Worm (Caenorhabditis elegans): ENCODE measurements around the gene Y66D12A.16.
A peak's percentile ranks its signal among the peaks of the same experiment; 100 is the strongest.

Y66D12A.16 gene

DNA sequence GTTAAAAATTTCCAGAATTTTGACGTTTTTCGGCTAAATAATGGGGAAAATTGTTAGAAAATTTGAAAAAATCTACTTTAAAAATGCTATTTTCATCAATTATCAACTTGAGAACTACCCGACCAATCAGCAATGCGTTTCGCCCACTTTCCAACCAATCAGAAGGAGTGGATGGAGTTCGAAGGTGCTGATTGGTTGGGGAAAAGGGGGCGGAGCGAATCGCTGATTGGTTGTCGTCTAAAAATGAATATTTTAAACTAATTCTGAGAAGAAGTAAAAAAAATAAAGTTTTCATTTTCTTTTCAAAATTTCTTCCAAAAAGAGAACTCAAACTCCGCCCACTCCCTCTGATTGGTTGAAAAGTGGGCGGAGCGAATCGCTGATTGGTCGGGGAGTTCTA, 33.1 kb upstream of the Y66D12A.16 start:
- TF ChIP-seq klf-2 (GFP tag; conservative IDR thresholded peaks at IDR 0.05) (no peak), flt-1 (GFP tag; IDR thresholded peaks at IDR 0.05) (no peak), tab-1 (GFP tag; IDR thresholded peaks at IDR 0.05) (no peak), ztf-23 (GFP tag; IDR thresholded peaks at IDR 0.05) (no peak), cog-1 (tag; optimal IDR thresholded peaks at IDR 0.05) (no peak), T22C8.4 (GFP tag; IDR thresholded peaks at IDR 0.05) (no peak), med-1 (GFP tag; optimal IDR thresholded peaks at IDR 0.05; ENCODE audit: insufficient read depth) (no peak), ztf-29 (GFP tag; IDR thresholded peaks at IDR 0.05) (no peak)

ce11 chrIII:11492489-11492888, 30.9 kb upstream of the Y66D12A.16 start:
- TF ChIP-seq tab-1 (GFP tag; IDR thresholded peaks at IDR 0.05): no peak

DNA sequence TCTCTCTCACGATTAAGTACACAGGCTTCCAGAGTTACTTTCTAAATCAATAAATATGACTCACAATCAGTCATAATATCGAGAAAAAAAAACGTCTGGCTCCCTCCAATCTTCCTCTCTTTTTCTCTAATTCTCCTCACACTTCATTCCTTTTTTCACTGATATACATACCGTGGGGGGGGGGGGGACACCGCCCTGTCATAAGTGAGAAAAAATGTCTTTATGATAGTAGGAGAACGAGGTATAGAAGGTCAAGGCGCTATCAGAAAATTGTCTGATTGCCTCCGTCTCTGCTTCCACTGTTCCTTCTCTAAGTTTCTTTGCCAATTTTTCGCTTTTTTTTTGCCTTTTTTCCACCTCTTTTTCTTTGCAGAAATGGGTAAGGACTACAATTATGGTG, 26.9 kb upstream of the Y66D12A.16 start, which contains the start of gene Y66D12A.24:
Y66D12A.24 (plus strand) TSS at position 370 of the 400 bp plus-strand sequence.
- no peak for TF ChIP-seq ref-1 (GFP tag; conservative IDR thresholded peaks at IDR 0.05)

DNA sequence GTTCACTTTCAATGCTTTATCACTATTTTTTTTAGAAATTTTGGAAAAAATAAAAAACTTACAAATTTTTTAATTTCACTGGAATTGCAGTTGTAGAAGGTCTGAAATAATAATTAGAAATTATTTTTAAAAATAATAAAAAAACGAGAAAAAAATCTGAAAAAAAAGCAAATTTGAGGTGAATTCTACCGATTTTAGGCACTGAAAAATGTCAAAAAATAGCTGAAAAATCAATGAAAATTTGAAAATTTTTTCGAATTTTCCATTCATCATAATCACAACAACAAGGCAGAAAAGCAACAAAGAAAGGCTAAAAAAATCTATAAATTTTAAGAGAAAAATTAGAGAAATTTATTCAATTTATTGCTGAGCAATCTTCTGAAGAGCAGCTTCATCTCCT, 22.7 kb upstream of the Y66D12A.16 start, which contains the start of gene nars-2:
nars-2 (minus strand) TSS at position 101 of the 400 bp plus-strand sequence.
- TF ChIP-seq med-1 (GFP tag; optimal IDR thresholded peaks at IDR 0.05; ENCODE audit: insufficient read depth) (no peak), cog-1 (tag; optimal IDR thresholded peaks at IDR 0.05) (no peak), ref-1 (GFP tag; conservative IDR thresholded peaks at IDR 0.05) (no peak), ztf-29 (GFP tag; IDR thresholded peaks at IDR 0.05) (no peak), T22C8.4 (GFP tag; IDR thresholded peaks at IDR 0.05) (no peak), tab-1 (GFP tag; IDR thresholded peaks at IDR 0.05) (no peak), ztf-23 (GFP tag; IDR thresholded peaks at IDR 0.05) (no peak), klf-2 (GFP tag; conservative IDR thresholded peaks at IDR 0.05) (no peak), flt-1 (GFP tag; IDR thresholded peaks at IDR 0.05) (no peak)

DNA sequence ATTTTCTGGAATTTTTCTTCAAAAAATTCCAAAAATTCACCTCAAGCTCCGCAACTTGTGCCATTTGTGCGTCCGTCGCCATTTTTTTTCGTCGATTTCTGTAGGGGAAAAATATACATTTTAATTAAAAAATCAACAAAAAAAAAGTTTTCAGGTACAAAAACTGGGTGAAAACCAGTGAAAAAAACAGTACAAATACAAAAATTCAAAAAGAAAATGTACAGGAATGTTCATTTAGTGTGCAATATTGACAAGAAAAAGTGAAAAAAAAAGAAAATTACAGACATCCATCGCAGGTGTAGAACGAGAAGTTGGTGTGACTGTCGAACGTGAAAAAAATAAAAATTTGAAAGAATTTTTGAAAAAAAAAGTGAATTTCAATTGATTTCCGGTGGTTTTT, 20.6 kb upstream of the Y66D12A.16 start, which contains the start of gene tin-10:
tin-10 (minus strand) TSS at position 101 of the 400 bp plus-strand sequence.
- TF ChIP-seq med-1 (GFP tag; optimal IDR thresholded peaks at IDR 0.05; ENCODE audit: insufficient read depth) (no peak), ztf-29 (GFP tag; IDR thresholded peaks at IDR 0.05) (no peak), cog-1 (tag; optimal IDR thresholded peaks at IDR 0.05) (no peak), flt-1 (GFP tag; IDR thresholded peaks at IDR 0.05) (no peak), tab-1 (GFP tag; IDR thresholded peaks at IDR 0.05) (no peak), T22C8.4 (GFP tag; IDR thresholded peaks at IDR 0.05) (no peak), ztf-23 (GFP tag; IDR thresholded peaks at IDR 0.05) (no peak), klf-2 (GFP tag; conservative IDR thresholded peaks at IDR 0.05) (no peak), ref-1 (GFP tag; conservative IDR thresholded peaks at IDR 0.05) (no peak)

ce11 chrIII:11505213-11505612, 18.1 kb upstream of the Y66D12A.16 start, which contains the start of the genes Y66D12A.21 and spe-6:
TSS of gene Y66D12A.21 (minus strand) at chrIII:11505302.
TSS of gene spe-6 (plus strand) at chrIII:11505488.
- TF ChIP-seq ztf-29 (GFP tag; IDR thresholded peaks at IDR 0.05) (no peak), flt-1 (GFP tag; IDR thresholded peaks at IDR 0.05) (no peak), ztf-23 (GFP tag; IDR thresholded peaks at IDR 0.05) (no peak), med-1 (GFP tag; optimal IDR thresholded peaks at IDR 0.05; ENCODE audit: insufficient read depth) (no peak), tab-1 (GFP tag; IDR thresholded peaks at IDR 0.05) (no peak)

DNA sequence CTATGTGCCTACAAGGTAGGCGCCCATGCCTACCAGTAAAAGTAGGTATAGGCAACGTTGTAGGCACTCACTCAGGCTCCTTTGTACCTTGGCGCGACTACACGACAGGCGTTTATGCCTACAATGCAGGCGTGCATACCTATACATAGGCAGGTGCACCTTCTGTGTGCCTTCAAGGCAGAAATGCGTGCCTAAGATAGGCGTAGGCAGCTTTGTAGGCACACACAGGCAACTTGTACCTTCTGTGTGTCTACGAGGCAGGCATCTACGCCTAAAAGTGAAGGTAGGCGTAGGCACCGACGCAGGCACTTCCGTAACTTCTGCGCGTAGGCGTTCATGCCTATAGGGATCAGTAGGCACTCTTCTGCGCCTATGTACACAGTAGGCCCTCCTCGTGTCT, 17.7 kb upstream of the Y66D12A.16 start:
- TF ChIP-seq ztf-29 (GFP tag; IDR thresholded peaks at IDR 0.05) (0 out of 2 replicates have a peak, but pooled peaks have one; percentile 36), ztf-23 (GFP tag; IDR thresholded peaks at IDR 0.05) (no peak)

- TF ChIP-seq cog-1 (tag; optimal IDR thresholded peaks at IDR 0.05) (no peak), ztf-29 (GFP tag; IDR thresholded peaks at IDR 0.05) (no peak)
These were observed 14.5 kb upstream of the Y66D12A.16 start, which contains the start of gene Y66D12A.19 for ce11 chrIII:11508816-11509215. TSS of gene Y66D12A.19 (plus strand) at chrIII:11509081.

DNA sequence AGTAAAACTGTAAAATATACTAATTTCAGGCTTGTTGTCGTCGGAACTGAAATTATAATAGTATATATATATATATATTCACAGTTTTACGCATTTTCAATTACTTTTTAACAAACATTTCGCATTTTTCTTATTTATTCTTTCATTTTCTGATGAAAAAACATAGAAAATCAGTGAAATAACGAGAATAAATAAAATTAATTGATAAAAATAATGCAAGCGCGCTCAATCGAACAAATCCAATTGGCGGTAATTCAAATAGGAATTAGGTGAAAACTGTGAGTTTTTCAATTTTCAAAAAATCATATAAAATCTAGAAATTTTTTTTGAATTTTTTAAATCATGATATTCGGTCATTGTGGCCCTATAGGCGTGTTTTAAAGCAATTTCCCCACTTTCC, 13.2 kb upstream of the Y66D12A.16 start:
- TF ChIP-seq ztf-29 (GFP tag; IDR thresholded peaks at IDR 0.05) (no peak), klf-2 (GFP tag; conservative IDR thresholded peaks at IDR 0.05) (no peak), ztf-23 (GFP tag; IDR thresholded peaks at IDR 0.05) (no peak), ref-1 (GFP tag; conservative IDR thresholded peaks at IDR 0.05) (no peak), T22C8.4 (GFP tag; IDR thresholded peaks at IDR 0.05) (no peak), flt-1 (GFP tag; IDR thresholded peaks at IDR 0.05) (no peak), tab-1 (GFP tag; IDR thresholded peaks at IDR 0.05) (no peak), cog-1 (tag; optimal IDR thresholded peaks at IDR 0.05) (no peak), med-1 (GFP tag; optimal IDR thresholded peaks at IDR 0.05; ENCODE audit: insufficient read depth) (no peak)

DNA sequence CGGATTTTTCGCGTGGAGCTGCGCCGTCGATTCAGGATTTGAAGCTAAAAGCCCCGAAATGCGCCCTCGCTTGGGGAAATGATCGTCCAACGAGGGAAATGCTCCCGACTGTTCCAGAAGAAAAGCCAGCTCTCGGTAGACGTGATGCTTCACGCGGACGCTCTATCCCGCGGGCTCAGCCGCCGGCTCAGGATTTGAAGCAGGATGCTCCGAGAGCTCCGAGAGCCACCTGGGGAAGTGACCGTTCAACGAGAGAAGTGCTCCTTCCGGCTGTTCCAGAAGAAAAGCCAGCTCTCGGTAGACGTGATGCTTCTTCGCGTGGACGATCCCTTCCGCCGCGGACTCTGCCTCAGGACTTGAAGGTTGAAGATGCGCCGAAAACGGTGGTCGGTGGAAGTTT, 12.5 kb upstream of the Y66D12A.16 start:
- TF ChIP-seq cog-1 (tag; optimal IDR thresholded peaks at IDR 0.05) (no peak), T22C8.4 (GFP tag; IDR thresholded peaks at IDR 0.05) (no peak), tab-1 (GFP tag; IDR thresholded peaks at IDR 0.05) (no peak), ref-1 (GFP tag; conservative IDR thresholded peaks at IDR 0.05) (no peak), flt-1 (GFP tag; IDR thresholded peaks at IDR 0.05) (no peak), ztf-29 (GFP tag; IDR thresholded peaks at IDR 0.05) (no peak), klf-2 (GFP tag; conservative IDR thresholded peaks at IDR 0.05) (no peak), med-1 (GFP tag; optimal IDR thresholded peaks at IDR 0.05; ENCODE audit: insufficient read depth) (no peak)

DNA sequence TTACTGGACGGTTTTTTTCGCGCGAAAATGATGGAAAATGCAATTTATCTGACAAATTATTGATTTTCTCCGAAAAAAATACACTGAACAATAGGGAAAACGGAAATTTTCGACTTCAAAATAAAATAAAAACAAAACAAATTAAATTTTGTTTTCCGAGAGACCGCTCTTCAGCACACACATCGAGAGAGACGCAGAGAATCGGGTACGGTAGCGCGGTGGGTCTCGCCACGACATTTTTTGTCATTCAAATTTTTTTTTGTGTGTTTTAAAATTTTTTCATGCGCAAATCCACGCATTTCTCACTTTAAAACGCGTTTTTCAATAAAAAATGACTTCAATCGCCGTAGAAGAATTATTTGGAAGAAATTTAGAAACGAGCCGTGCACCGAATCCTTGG, 719 bp downstream of the Y66D12A.16 start:
- TF ChIP-seq T22C8.4 (GFP tag; IDR thresholded peaks at IDR 0.05): no peak
- no peak for TF ChIP-seq ztf-23 (GFP tag; IDR thresholded peaks at IDR 0.05)
- no peak for TF ChIP-seq cog-1 (tag; optimal IDR thresholded peaks at IDR 0.05)
- TF ChIP-seq flt-1 (GFP tag; IDR thresholded peaks at IDR 0.05): no peak

Measured in whole organism, midembryonic.